Worm (Caenorhabditis elegans): ENCODE results near the gene srsx-21.

DNA sequence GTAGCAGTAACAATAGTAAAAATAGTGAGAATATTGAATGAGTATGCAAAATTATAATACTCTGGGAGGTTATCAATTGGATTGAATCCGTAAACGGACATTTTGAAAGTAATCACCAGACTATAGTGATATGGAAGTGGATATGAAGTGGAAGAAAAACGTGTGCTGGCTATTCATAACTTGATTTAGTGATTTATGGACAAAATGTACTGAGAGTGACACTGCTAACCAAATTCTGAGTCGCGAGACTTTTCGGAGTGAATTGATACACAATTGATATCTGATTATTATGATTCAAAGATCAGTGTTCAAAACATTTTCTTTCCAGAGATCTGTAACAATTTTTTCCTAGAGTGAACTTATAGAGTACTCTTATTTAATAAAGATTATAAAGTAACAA is 1.8 kb upstream of the srsx-21 start, which contains the start of gene sru-38:
- TF ChIP-seq tbx-37 (GFP tag; conservative IDR thresholded peaks at IDR 0.05) (no peak), hmg-4 (GFP tag; optimal IDR thresholded peaks at IDR 0.05) (no peak), aly-1 (tag; optimal IDR thresholded peaks at IDR 0.05) (no peak)
